Worm (Caenorhabditis elegans) whole organism, late embryonic: Measurements from ENCODE around the gene rft-2.

Experiments used
- ahr-1 ChIP-seq: sonication (generic microtip); optimal IDR thresholded peaks from 2 replicates; lab custom pipeline; 2016; ENCODE audit warnings: missing genetic modification characterization, missing compliant biosample characterization
- ama-1 ChIP-seq: fragments of 150-350 bp; optimal IDR thresholded peaks from 2 replicates; lab custom pipeline; 2014
- ceh-14 ChIP-seq: sonication (generic microtip); optimal IDR thresholded peaks from 2 replicates; lab custom pipeline; 2016; ENCODE audit warnings: missing genotype, missing genetic modification characterization, missing compliant biosample characterization
- ceh-22 ChIP-seq: sonication (generic microtip); optimal IDR thresholded peaks from 2 replicates; lab custom pipeline; 2017; ENCODE audit warnings: missing biosample characterization, missing genetic modification characterization
- ceh-48 ChIP-seq: sonication (generic microtip); optimal IDR thresholded peaks from 2 replicates; lab custom pipeline; 2016; ENCODE audit warnings: missing genetic modification characterization, inconsistent platforms, missing compliant biosample characterization
- elt-2 ChIP-seq: sonication (generic microtip); optimal IDR thresholded peaks from 2 replicates; lab custom pipeline; 2016; ENCODE audit warnings: missing genetic modification reagents, missing genetic modification characterization, missing compliant biosample characterization
- nhr-232 ChIP-seq: sonication (generic microtip); optimal IDR thresholded peaks from 2 replicates; lab custom pipeline; 2016; ENCODE audit warnings: missing genetic modification characterization, missing compliant biosample characterization
- pat-9 ChIP-seq: fragments of 200-800 bp; sonication (Bioruptor generic); optimal IDR thresholded peaks from 2 replicates; lab custom pipeline; 2018; ENCODE audit warnings: mild to moderate bottlenecking, missing genetic modification characterization, moderate library complexity, missing compliant biosample characterization
- tbx-2 ChIP-seq: sonication (generic microtip); optimal IDR thresholded peaks from 2 replicates; lab custom pipeline; 2016; ENCODE audit warnings: missing genetic modification characterization, missing compliant biosample characterization

DNA sequence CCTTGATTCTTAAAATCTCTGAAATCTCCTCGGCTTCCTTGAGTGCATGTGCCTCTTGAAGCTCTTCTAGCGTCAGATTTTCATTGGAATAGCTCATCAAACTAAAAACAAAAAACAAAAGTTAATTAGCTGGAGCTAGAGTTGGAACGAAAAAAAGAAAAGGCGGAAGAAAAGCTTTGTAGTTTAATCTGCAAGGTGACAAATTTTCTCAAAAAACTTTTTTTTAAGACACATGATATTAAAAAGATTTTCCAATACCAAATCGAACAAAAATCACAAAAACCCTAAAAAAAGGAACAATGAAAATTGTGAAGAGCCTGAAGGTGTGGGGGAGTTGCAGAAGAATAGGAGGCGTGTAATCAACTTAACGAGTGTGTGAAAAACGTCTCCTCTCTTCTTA is 4.3 kb upstream of the rft-2 start, which contains the start of gene gnrr-5:
- TF ChIP-seq tbx-2 (tag; lab: Kevin White, UChicago) (no peak), pat-9 (tag; lab: Kevin White, UChicago) (no peak), ceh-14 (tag; lab: Kevin White, UChicago) (no peak), nhr-232 (tag; lab: Kevin White, UChicago) (no peak), ceh-22 (tag; lab: Kevin White, UChicago) (no peak), ceh-48 (tag; lab: Kevin White, UChicago) (no peak), ama-1 (lab: Kevin White, UChicago) (no peak), ahr-1 (tag; lab: Kevin White, UChicago) (no peak), elt-2 (no peak)
